Worm (Caenorhabditis elegans): ENCODE results near the gene elli-1.

Gene elli-1

ce11 chrIV:8705504-8705903 is 49.1 kb downstream of the elli-1 start, which contains the start of gene H23L24.4:
H23L24.4 (minus strand) TSS chrIV:8705604.
- TF ChIP-seq T22C8.4 (GFP tag; IDR thresholded peaks at IDR 0.05): no peak
- no peak for TF ChIP-seq ztf-29 (GFP tag; IDR thresholded peaks at IDR 0.05)
- no peak for TF ChIP-seq ref-1 (GFP tag; conservative IDR thresholded peaks at IDR 0.05)
- no peak for TF ChIP-seq cog-1 (tag; optimal IDR thresholded peaks at IDR 0.05)
